Worm (Caenorhabditis elegans) whole organism, late embryonic: Measurements from ENCODE around the gene srt-73.
A peak's percentile ranks its signal among the peaks of the same experiment; 100 is the strongest.

Experiments
- Y22D7AL.16 ChIP-seq: sonication (generic microtip); optimal IDR thresholded peaks from 2 replicates; lab custom pipeline; 2016; ENCODE audit warnings: missing genetic modification characterization, missing compliant biosample characterization
- ama-1 ChIP-seq: fragments of 150-350 bp; optimal IDR thresholded peaks from 2 replicates; lab custom pipeline; 2014
- hlh-30 ChIP-seq: sonication (generic microtip); optimal IDR thresholded peaks from 2 replicates; lab custom pipeline; 2017; ENCODE audit warnings: antibody characterized with exemption, missing genetic modification characterization, missing compliant biosample characterization; ENCODE audit not compliant: insufficient read depth
- nhr-11 ChIP-seq: fragments of 150-350 bp; optimal IDR thresholded peaks from 2 replicates; lab custom pipeline; 2014; ENCODE audit warnings: missing biosample characterization, missing genetic modification characterization
- npax-4 ChIP-seq: sonication (generic microtip); optimal IDR thresholded peaks from 2 replicates; lab custom pipeline; 2016; ENCODE audit warnings: missing genetic modification characterization, missing compliant biosample characterization
- pros-1 ChIP-seq: fragments of 150-350 bp; optimal IDR thresholded peaks from 2 replicates; lab custom pipeline; 2014; ENCODE audit warnings: missing biosample characterization, missing genetic modification reagents, missing genetic modification characterization
- rnt-1 ChIP-seq: sonication (generic microtip); optimal IDR thresholded peaks from 2 replicates; lab custom pipeline; 2016; ENCODE audit warnings: missing genetic modification characterization, missing compliant biosample characterization

- TF ChIP-seq hlh-30 (tag; lab: Kevin White, UChicago) (peak; percentile 29), npax-4 (tag; lab: Kevin White, UChicago) (no peak), nhr-11 (tag; lab: Kevin White, UChicago) (no peak), pros-1 (tag; lab: Kevin White, UChicago) (no peak), ama-1 (lab: Kevin White, UChicago) (no peak), Y22D7AL.16 (tag; lab: Kevin White, UChicago) (no peak), rnt-1 (tag; lab: Kevin White, UChicago) (no peak)
Measured at ce11 chrIV:7830151-7830550, 49.0 kb upstream of the srt-73 start, which contains the start of gene mvb-12.
